Worm (Caenorhabditis elegans): ENCODE results near the gene F10G2.1.

DNA sequence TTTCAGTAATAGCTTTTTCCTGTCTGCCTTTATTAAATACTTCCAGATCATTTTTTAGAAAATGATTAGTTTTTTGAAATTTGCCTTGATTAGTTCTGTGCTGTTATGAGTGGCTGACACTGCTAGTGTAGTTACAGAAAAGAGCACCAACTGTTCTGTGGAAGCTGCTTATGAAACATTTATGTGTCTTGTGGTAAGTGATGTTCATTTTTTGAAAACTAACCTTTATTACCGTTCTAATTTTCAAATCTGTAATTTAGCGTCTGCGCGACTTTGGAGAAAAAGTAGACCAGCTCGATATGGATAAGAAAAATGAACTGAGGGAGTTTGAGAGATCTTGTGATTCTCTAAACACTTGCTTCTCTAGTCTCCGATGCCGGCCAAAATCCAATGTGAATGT lies 37.2 kb downstream of the F10G2.1 start, which contains the start of gene srj-14:
- no peak for TF ChIP-seq W03F9.2 (tag; optimal IDR thresholded peaks at IDR 0.05)
- no peak for TF ChIP-seq him-1 (tag; optimal IDR thresholded peaks at IDR 0.05)
- TF ChIP-seq dao-5 (tag; optimal IDR thresholded peaks at IDR 0.05), result no peak

Data from whole organism, L4/young adult.